Worm (Caenorhabditis elegans): ENCODE data around the gene ttbk-3.
"Not testable (repeated sequence)": the region's sequence is repeated elsewhere in the genome, so short reads cannot be mapped to it uniquely, and the experiment has no call there.

ce11 chrIV:9893649-9894048 is 3.9 kb upstream of the ttbk-3 start, which contains the start of gene sss-1:
- TF ChIP-seq aly-1 (tag; optimal IDR thresholded peaks at IDR 0.05); ama-1 (optimal IDR thresholded peaks at IDR 0.05): not testable (repeated sequence)

Measured in whole organism, early embryonic.